Worm (Caenorhabditis elegans): ENCODE measurements around the gene ceh-100.

The ceh-100 gene

ce11 chrII:12640370-12640769, 36.9 kb upstream of the ceh-100 start, which contains the start of gene nhr-235:
nhr-235 (plus strand) TSS chrII:12640670.
- TF ChIP-seq nfya-1 (tag; optimal IDR thresholded peaks at IDR 0.05; ENCODE audit: insufficient read depth) (no peak), nhr-43 (tag; optimal IDR thresholded peaks at IDR 0.05; ENCODE audit: poor library complexity, severe bottlenecking) (no peak), elt-1 (tag; optimal IDR thresholded peaks at IDR 0.05) (no peak), ceh-16 (tag; optimal IDR thresholded peaks at IDR 0.05) (no peak), mdl-1 (tag; optimal IDR thresholded peaks at IDR 0.05) (no peak), skn-1 (tag; optimal IDR thresholded peaks at IDR 0.05) (no peak), nhr-76 (tag; optimal IDR thresholded peaks at IDR 0.05) (no peak), lin-15B (tag; optimal IDR thresholded peaks at IDR 0.05) (no peak), ceh-9 (tag; optimal IDR thresholded peaks at IDR 0.05) (no peak), jun-1 (tag; optimal IDR thresholded peaks at IDR 0.05) (no peak), hmg-11 (tag; optimal IDR thresholded peaks at IDR 0.05) (no peak), eor-1 (tag; optimal IDR thresholded peaks at IDR 0.05) (no peak), nhr-28 (tag; optimal IDR thresholded peaks at IDR 0.05) (no peak), ztf-4 (tag; optimal IDR thresholded peaks at IDR 0.05) (no peak), fkh-2 (tag; optimal IDR thresholded peaks at IDR 0.05) (no peak), elt-2 (tag; optimal IDR thresholded peaks at IDR 0.05) (no peak), nhr-77 (tag; optimal IDR thresholded peaks at IDR 0.05) (no peak)

- TF ChIP-seq jun-1 (tag; optimal IDR thresholded peaks at IDR 0.05) (no peak), snpc-4 (tag; optimal IDR thresholded peaks at IDR 0.05) (no peak), nhr-76 (tag; optimal IDR thresholded peaks at IDR 0.05) (no peak), nfya-1 (tag; optimal IDR thresholded peaks at IDR 0.05; ENCODE audit: insufficient read depth) (no peak), zag-1 (tag; optimal IDR thresholded peaks at IDR 0.05) (no peak), ceh-9 (tag; optimal IDR thresholded peaks at IDR 0.05) (no peak), fkh-2 (tag; optimal IDR thresholded peaks at IDR 0.05) (no peak), unc-39 (tag; optimal IDR thresholded peaks at IDR 0.05) (no peak), aly-2 (tag; optimal IDR thresholded peaks at IDR 0.05) (no peak), nhr-237 (tag; optimal IDR thresholded peaks at IDR 0.05) (no peak), mml-1 (tag; optimal IDR thresholded peaks at IDR 0.05) (no peak), sea-2 (GFP tag; optimal IDR thresholded peaks at IDR 0.05) (no peak), eor-1 (tag; optimal IDR thresholded peaks at IDR 0.05) (no peak), lin-15B (tag; optimal IDR thresholded peaks at IDR 0.05) (no peak), ztf-4 (tag; optimal IDR thresholded peaks at IDR 0.05) (no peak), unc-62 (GFP tag; optimal IDR thresholded peaks at IDR 0.05) (no peak), fos-1 (tag; optimal IDR thresholded peaks at IDR 0.05) (no peak)
These were observed 33.1 kb upstream of the ceh-100 start, which contains the start of gene nhr-234 for ce11 chrII:12636602-12637001. nhr-234 (plus strand) TSS chrII:12636678.

- no peak for TF ChIP-seq nhr-237 (tag; optimal IDR thresholded peaks at IDR 0.05)
- peak; percentile 68 for TF ChIP-seq elt-1 (tag; optimal IDR thresholded peaks at IDR 0.05)
These were observed 31.4 kb upstream of the ceh-100 start, which contains the start of gene Y38E10A.17 for ce11 chrII:12634749-12635318. Y38E10A.17 (minus strand) TSS chrII:12634799.

- TF ChIP-seq nhr-23 (tag; optimal IDR thresholded peaks at IDR 0.05) (no peak), lin-39 (tag; optimal IDR thresholded peaks at IDR 0.05) (no peak), egl-27 (tag; optimal IDR thresholded peaks at IDR 0.05) (no peak), eor-1 (tag; optimal IDR thresholded peaks at IDR 0.05) (no peak), daf-12 (tag; optimal IDR thresholded peaks at IDR 0.05) (no peak), nhr-67 (tag; optimal IDR thresholded peaks at IDR 0.05) (no peak), fkh-10 (GFP tag; optimal IDR thresholded peaks at IDR 0.05) (no peak)
These were observed 27.4 kb upstream of the ceh-100 start, which contains the start of gene Y38E10A.34 for ce11 chrII:12630888-12631287. Y38E10A.34 (plus strand) TSS chrII:12631188.

ce11 chrII:12629387-12629786, 25.9 kb upstream of the ceh-100 start, which contains the start of gene Y38E10A.28:
Y38E10A.28 (plus strand) TSS chrII:12629687.
- TF ChIP-seq elt-2 (tag; optimal IDR thresholded peaks at IDR 0.05) = no peak
- TF ChIP-seq elt-3 (tag; optimal IDR thresholded peaks at IDR 0.05) = no peak
- no peak for TF ChIP-seq nhr-237 (tag; optimal IDR thresholded peaks at IDR 0.05)
- no peak for TF ChIP-seq daf-12 (tag; optimal IDR thresholded peaks at IDR 0.05)
- no peak for TF ChIP-seq nhr-11 (tag; optimal IDR thresholded peaks at IDR 0.05)
- TF ChIP-seq nhr-25 (tag; optimal IDR thresholded peaks at IDR 0.05) = no peak
- TF ChIP-seq eor-1 (tag; optimal IDR thresholded peaks at IDR 0.05) = no peak
- no peak for TF ChIP-seq fkh-10 (GFP tag; optimal IDR thresholded peaks at IDR 0.05)
- no peak for TF ChIP-seq aly-2 (tag; optimal IDR thresholded peaks at IDR 0.05)
- no peak for TF ChIP-seq nhr-67 (tag; optimal IDR thresholded peaks at IDR 0.05)
- no peak for TF ChIP-seq ZK546.5 (tag; optimal IDR thresholded peaks at IDR 0.05)
- no peak for TF ChIP-seq nhr-76 (tag; optimal IDR thresholded peaks at IDR 0.05)
- TF ChIP-seq elt-1 (tag; optimal IDR thresholded peaks at IDR 0.05) = no peak
- TF ChIP-seq egl-5 (tag; optimal IDR thresholded peaks at IDR 0.05) = no peak
- TF ChIP-seq unc-39 (tag; optimal IDR thresholded peaks at IDR 0.05) = no peak
- TF ChIP-seq egl-27 (tag; optimal IDR thresholded peaks at IDR 0.05) = no peak
- TF ChIP-seq sea-2 (GFP tag; optimal IDR thresholded peaks at IDR 0.05) = no peak
- TF ChIP-seq ztf-11 (tag; optimal IDR thresholded peaks at IDR 0.05) = no peak
- TF ChIP-seq mdl-1 (tag; optimal IDR thresholded peaks at IDR 0.05) = no peak
- TF ChIP-seq unc-62 (GFP tag; optimal IDR thresholded peaks at IDR 0.05) = no peak

Data from whole organism, L3 larva.